Worm (Caenorhabditis elegans): ENCODE data around the gene mtpn-1.

ce11 chrX:2450994-2451393 lies 43.7 kb downstream of the mtpn-1 start:
- TF ChIP-seq cog-1 (tag; optimal IDR thresholded peaks at IDR 0.05) (no peak), ref-1 (GFP tag; conservative IDR thresholded peaks at IDR 0.05) (no peak), T22C8.4 (GFP tag; IDR thresholded peaks at IDR 0.05) (no peak), flt-1 (GFP tag; IDR thresholded peaks at IDR 0.05) (no peak), klf-2 (GFP tag; conservative IDR thresholded peaks at IDR 0.05) (no peak), ztf-29 (GFP tag; IDR thresholded peaks at IDR 0.05) (no peak), med-1 (GFP tag; optimal IDR thresholded peaks at IDR 0.05; ENCODE audit: insufficient read depth) (no peak), tab-1 (GFP tag; IDR thresholded peaks at IDR 0.05) (0 out of 2 replicates have a peak, but pooled peaks have one; percentile 42)
